Fruit fly (Drosophila melanogaster) Kc167 (cell line): Measurements from ENCODE around the gene CG9737.

Experiments used
- h ChIP-seq: fragments of >200 bp; optimal IDR thresholded peaks from 3 replicates; lab custom pipeline; 2018; ENCODE audit warnings: missing external identifiers
- ttk ChIP-seq: sonication (Bioruptor generic); optimal IDR thresholded peaks from 2 replicates; lab custom pipeline; 2017; ENCODE audit warnings: missing external identifiers

- TF ChIP-seq h (lab: Kevin White, UChicago) (no peak), ttk (lab: Kevin White, UChicago) (no peak)
Observed at dm6 chr3R:30235253-30235652, 7.9 kb downstream of the CG9737 start.
